Fruit fly (Drosophila melanogaster): ENCODE measurements around the gene CG4768.

CG4768 gene

DNA sequence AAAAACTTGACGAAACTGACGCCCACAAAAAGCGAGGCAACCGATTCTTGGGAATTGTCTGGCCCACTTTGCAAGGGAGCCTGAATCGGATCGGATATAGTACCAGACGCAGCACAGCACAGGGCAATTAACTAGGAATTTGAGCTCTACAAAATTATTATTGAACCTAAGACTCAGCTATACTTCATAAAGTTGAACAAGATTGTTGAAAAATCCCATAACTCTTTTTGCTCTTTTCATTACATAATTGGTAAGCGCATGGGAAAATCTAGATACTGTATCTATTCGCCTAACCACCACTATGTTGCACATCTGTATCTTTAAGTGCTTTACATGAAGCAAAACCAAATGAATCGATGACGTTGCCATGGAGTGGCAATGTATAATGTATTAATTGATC, 41.2 kb downstream of the CG4768 start (continued):
- TF ChIP-seq nmo (GFP tag; optimal IDR thresholded peaks at IDR 0.05) (peak; percentile 91), CG3065 (GFP tag; optimal IDR thresholded peaks at IDR 0.05) (peak; percentile 9), Gug (GFP tag; IDR thresholded peaks at IDR 0.05) (peak; percentile 44; the same call in 3 of the 4 replicates), NK7.1 (GFP tag; optimal IDR thresholded peaks at IDR 0.05) (no peak), ap (GFP tag; IDR thresholded peaks at IDR 0.05) (peak; percentile 70), Atf-2 (GFP tag; optimal IDR thresholded peaks at IDR 0.05) (peak; percentile 64), CG4328 (GFP tag; optimal IDR thresholded peaks at IDR 0.05) (peak; percentile 19), CG4707 (GFP tag; optimal IDR thresholded peaks at IDR 0.05) (peak; percentile 65), CG7963 (GFP tag; IDR thresholded peaks at IDR 0.05; ENCODE audit: partially characterized antibody) (no peak), dpn (GFP tag; optimal IDR thresholded peaks at IDR 0.05) (peak; percentile 65 to 78), pan (optimal IDR thresholded peaks at IDR 0.05) (no peak), pan (GFP tag; optimal IDR thresholded peaks at IDR 0.05 in 1 of 2, IDR thresholded peaks at IDR 0.05 in 1 of 2) (peak in 1 of 2 experiments; percentile 70), CG15601 (tag; optimal IDR thresholded peaks at IDR 0.05) (peak; percentile 83), dm (GFP tag; optimal IDR thresholded peaks at IDR 0.05) (peak; percentile 15), CG3847 (GFP tag; IDR thresholded peaks at IDR 0.05) (peak; percentile 55), MTF-1 (GFP tag; optimal IDR thresholded peaks at IDR 0.05; ENCODE audit: borderline replicate concordance) (peak; percentile 41), en (GFP tag; optimal IDR thresholded peaks at IDR 0.05) (peak; percentile 58), dimm (GFP tag; IDR thresholded peaks at IDR 0.05) (no peak), Mrtf (GFP tag; IDR thresholded peaks at IDR 0.05) (peak; percentile 67), ci (GFP tag; IDR thresholded peaks at IDR 0.05) (peak; percentile 94), disco-r (GFP tag; optimal IDR thresholded peaks at IDR 0.05) (peak; percentile 40), fd64A (GFP tag; optimal IDR thresholded peaks at IDR 0.05) (peak; percentile 57), br (optimal IDR thresholded peaks at IDR 0.05) (no peak), pb (GFP tag; optimal IDR thresholded peaks at IDR 0.05) (peak; percentile 63), ab (GFP tag; optimal IDR thresholded peaks at IDR 0.05) (no peak), D19A (tag; optimal IDR thresholded peaks at IDR 0.05) (peak; percentile 70), gcm (GFP tag; optimal IDR thresholded peaks at IDR 0.05) (peak; percentile 61), CG12942 (GFP tag; optimal IDR thresholded peaks at IDR 0.05) (peak; percentile 53), zen (tag; optimal IDR thresholded peaks at IDR 0.05) (peak; percentile 38), insv (GFP tag; optimal IDR thresholded peaks at IDR 0.05) (no peak), E2f2 (GFP tag; IDR thresholded peaks at IDR 0.05) (peak; percentile 43; the same call in 1 of the 2 replicates), Elba2 (GFP tag; optimal IDR thresholded peaks at IDR 0.05) (no peak), twi (tag; optimal IDR thresholded peaks at IDR 0.05) (peak; percentile 52), BtbVII (GFP tag; optimal IDR thresholded peaks at IDR 0.05) (no peak), so (GFP tag; IDR thresholded peaks at IDR 0.05) (peak; percentile 82; the same call in 2 of the 3 replicates), CG14050 (GFP tag; IDR thresholded peaks at IDR 0.05) (peak; percentile 66), schlank (tag; optimal IDR thresholded peaks at IDR 0.05) (peak; percentile 23), PHDP (tag; optimal IDR thresholded peaks at IDR 0.05) (peak; percentile 82), CG10462 (GFP tag; optimal IDR thresholded peaks at IDR 0.05) (peak; percentile 44), corto (GFP tag; optimal IDR thresholded peaks at IDR 0.05) (no peak), CG16779 (GFP tag; IDR thresholded peaks at IDR 0.05) (no peak), slbo (GFP tag; IDR thresholded peaks at IDR 0.05) (peak; percentile 66), Hsf (GFP tag; optimal IDR thresholded peaks at IDR 0.05) (peak; percentile 68), nerfin-1 (tag; optimal IDR thresholded peaks at IDR 0.05) (peak; percentile 62), CG18476 (GFP tag; optimal IDR thresholded peaks at IDR 0.05) (peak; percentile 60), kay (GFP tag; optimal IDR thresholded peaks at IDR 0.05) (peak; percentile 31), BEAF-32 (GFP tag; optimal IDR thresholded peaks at IDR 0.05) (no peak), CG9932 (GFP tag; IDR thresholded peaks at IDR 0.05) (peak; percentile 31; the same call in 1 of the 2 replicates), CG10979 (tag; optimal IDR thresholded peaks at IDR 0.05) (peak; percentile 84), H15 (GFP tag; IDR thresholded peaks at IDR 0.05) (peak; percentile 65), CG15514 (GFP tag; optimal IDR thresholded peaks at IDR 0.05) (peak; percentile 22), pita (GFP tag; optimal IDR thresholded peaks at IDR 0.05) (no peak)

All from whole organism, embryonic.